Worm (Caenorhabditis elegans) whole organism, L2 larva: ENCODE measurements around the gene R74.7.
A peak's percentile ranks its signal among the peaks of the same experiment; 100 is the strongest.

Source experiments
- C34F6.9 ChIP-seq: fragments of 150-350 bp; optimal IDR thresholded peaks from 2 replicates; lab custom pipeline; 2014; ENCODE audit warnings: missing biosample characterization, missing genetic modification characterization
- R02D3.7 ChIP-seq: fragments of 150-350 bp; optimal IDR thresholded peaks from 2 replicates; lab custom pipeline; 2014; ENCODE audit warnings: missing biosample characterization, missing genetic modification characterization
- Y55F3AM.14 ChIP-seq: fragments of 200-800 bp; sonication (Bioruptor generic); optimal IDR thresholded peaks from 2 replicates; lab custom pipeline; 2018; ENCODE audit warnings: mild to moderate bottlenecking, missing genetic modification characterization, missing compliant biosample characterization
- ZK546.5 ChIP-seq: sonication (generic microtip); optimal IDR thresholded peaks from 2 replicates; lab custom pipeline; 2017; ENCODE audit warnings: missing biosample characterization, missing genetic modification characterization
- alr-1 ChIP-seq: fragments of 150-350 bp; optimal IDR thresholded peaks from 2 replicates; lab custom pipeline; 2014; ENCODE audit warnings: missing biosample characterization, missing genetic modification characterization
- aly-2 ChIP-seq: fragments of 150-350 bp; optimal IDR thresholded peaks from 2 replicates; lab custom pipeline; 2014; ENCODE audit warnings: missing biosample characterization, missing genetic modification characterization
- blmp-1 ChIP-seq: sonication (generic microtip); optimal IDR thresholded peaks from 2 replicates; lab custom pipeline; 2017; ENCODE audit warnings: missing genetic modification characterization, mild to moderate bottlenecking, missing compliant biosample characterization, antibody characterized with exemption, moderate library complexity; ENCODE audit not compliant: insufficient read depth
- ceh-16 ChIP-seq: fragments of 150-350 bp; optimal IDR thresholded peaks from 2 replicates; lab custom pipeline; 2014; ENCODE audit warnings: missing biosample characterization, missing genetic modification characterization
- ceh-82 ChIP-seq: fragments of 150-350 bp; optimal IDR thresholded peaks from 2 replicates; lab custom pipeline; 2014; ENCODE audit warnings: missing biosample characterization, missing genetic modification characterization
- dmd-4 ChIP-seq: sonication (generic microtip); optimal IDR thresholded peaks from 2 replicates; lab custom pipeline; 2017; ENCODE audit warnings: missing biosample characterization, missing genetic modification characterization
- egl-27 ChIP-seq: sonication (generic microtip); optimal IDR thresholded peaks from 3 replicates; lab custom pipeline; 2017; ENCODE audit warnings: missing biosample characterization, missing genetic modification reagents, missing genetic modification characterization
- elt-3 ChIP-seq: sonication (generic microtip); optimal IDR thresholded peaks from 2 replicates; lab custom pipeline; 2017; ENCODE audit warnings: missing biosample characterization, missing genetic modification characterization
- fos-1 ChIP-seq: fragments of 150-350 bp; optimal IDR thresholded peaks from 2 replicates; lab custom pipeline; 2014; ENCODE audit warnings: missing biosample characterization, missing genetic modification characterization
- gmeb-1 ChIP-seq: fragments of 150-350 bp; optimal IDR thresholded peaks from 2 replicates; lab custom pipeline; 2014; ENCODE audit warnings: missing biosample characterization, missing genetic modification characterization
- lin-11 ChIP-seq: fragments of 150-350 bp; sonication (generic microtip); optimal IDR thresholded peaks from 2 replicates; lab custom pipeline; 2014; ENCODE audit warnings: missing biosample characterization, missing genetic modification characterization, inconsistent platforms, mixed read lengths
- mab-5 ChIP-seq: fragments of 150-350 bp; optimal IDR thresholded peaks from 2 replicates; lab custom pipeline; 2014; ENCODE audit warnings: missing biosample characterization, missing genetic modification characterization
- mbf-1 ChIP-seq: sonication (generic microtip); optimal IDR thresholded peaks from 2 replicates; lab custom pipeline; 2017; ENCODE audit warnings: missing biosample characterization, missing genetic modification characterization
- mdl-1 ChIP-seq, 2 experiments: fragments of 150-350 bp in 1 of 2; sonication (generic microtip) in 1 of 2; optimal IDR thresholded peaks; 2 replicates each; lab custom pipeline; 2017; ENCODE audit warnings: missing biosample characterization in 2 of 2, missing genetic modification characterization in 2 of 2
- nhr-10 ChIP-seq: sonication (generic microtip); optimal IDR thresholded peaks from 2 replicates; lab custom pipeline; 2017; ENCODE audit warnings: missing biosample characterization, missing genetic modification characterization
- nhr-12 ChIP-seq: fragments of 150-350 bp; optimal IDR thresholded peaks from 2 replicates; lab custom pipeline; 2014; ENCODE audit warnings: missing biosample characterization, missing genetic modification characterization
- nhr-23 ChIP-seq: fragments of 150-350 bp; optimal IDR thresholded peaks from 2 replicates; lab custom pipeline; 2014; ENCODE audit warnings: missing biosample characterization, missing genetic modification reagents, missing genetic modification characterization
- nhr-237 ChIP-seq: fragments of 150-350 bp; optimal IDR thresholded peaks from 2 replicates; lab custom pipeline; 2014; ENCODE audit warnings: missing biosample characterization, missing genetic modification characterization
- nhr-25 ChIP-seq: fragments of 150-350 bp; sonication (generic microtip); optimal IDR thresholded peaks from 3 replicates; lab custom pipeline; 2014; ENCODE audit warnings: missing biosample characterization, missing genetic modification characterization
- nhr-6 ChIP-seq: fragments of 150-350 bp; optimal IDR thresholded peaks from 2 replicates; lab custom pipeline; 2014; ENCODE audit warnings: missing biosample characterization, missing genetic modification characterization
- nhr-77 ChIP-seq: fragments of 150-350 bp; optimal IDR thresholded peaks from 2 replicates; lab custom pipeline; 2014; ENCODE audit warnings: missing biosample characterization, missing genetic modification characterization
- sem-4 ChIP-seq: fragments of 150-350 bp; optimal IDR thresholded peaks from 2 replicates; lab custom pipeline; 2014; ENCODE audit warnings: missing biosample characterization, missing genetic modification reagents, missing genetic modification characterization
- skn-1 ChIP-seq: sonication (generic microtip); optimal IDR thresholded peaks from 2 replicates; lab custom pipeline; 2017; ENCODE audit warnings: missing biosample characterization, missing genetic modification characterization
- sma-3 ChIP-seq: sonication (generic microtip); optimal IDR thresholded peaks from 2 replicates; lab custom pipeline; 2016; ENCODE audit warnings: missing genetic modification reagents, missing genetic modification characterization, missing compliant biosample characterization
- sma-9 ChIP-seq, 2 experiments: fragments of 150-350 bp in 1 of 2; sonication (generic microtip) in 1 of 2; optimal IDR thresholded peaks; 2 replicates each; lab custom pipeline; 2014 to 2016; ENCODE audit warnings: missing genetic modification characterization in 2 of 2, mild to moderate bottlenecking in 1 of 2, missing biosample characterization in 1 of 2, missing compliant biosample characterization in 1 of 2, missing genetic modification reagents in 1 of 2, moderate library complexity in 1 of 2
- snpc-4 ChIP-seq: fragments of 150-350 bp; optimal IDR thresholded peaks from 2 replicates; lab custom pipeline; 2014; ENCODE audit warnings: missing biosample characterization, missing genetic modification characterization
- unc-39 ChIP-seq: fragments of 150-350 bp; optimal IDR thresholded peaks from 2 replicates; lab custom pipeline; 2014; ENCODE audit warnings: missing biosample characterization, missing genetic modification characterization
- unc-55 ChIP-seq: fragments of 150-350 bp; sonication (generic microtip); optimal IDR thresholded peaks from 3 replicates; lab custom pipeline; 2014; ENCODE audit warnings: missing biosample characterization, missing genetic modification reagents, missing genetic modification characterization
- ztf-1 ChIP-seq: fragments of 200-800 bp; sonication (Bioruptor generic); conservative IDR thresholded peaks from 2 replicates; pipeline ENCODE4 v1.3.6; 2022; ENCODE audit warnings: missing genetic modification characterization, missing compliant biosample characterization
- ztf-11 ChIP-seq: sonication (generic microtip); optimal IDR thresholded peaks from 2 replicates; lab custom pipeline; 2017; ENCODE audit warnings: missing biosample characterization, missing genetic modification characterization

The R74.7 gene

DNA sequence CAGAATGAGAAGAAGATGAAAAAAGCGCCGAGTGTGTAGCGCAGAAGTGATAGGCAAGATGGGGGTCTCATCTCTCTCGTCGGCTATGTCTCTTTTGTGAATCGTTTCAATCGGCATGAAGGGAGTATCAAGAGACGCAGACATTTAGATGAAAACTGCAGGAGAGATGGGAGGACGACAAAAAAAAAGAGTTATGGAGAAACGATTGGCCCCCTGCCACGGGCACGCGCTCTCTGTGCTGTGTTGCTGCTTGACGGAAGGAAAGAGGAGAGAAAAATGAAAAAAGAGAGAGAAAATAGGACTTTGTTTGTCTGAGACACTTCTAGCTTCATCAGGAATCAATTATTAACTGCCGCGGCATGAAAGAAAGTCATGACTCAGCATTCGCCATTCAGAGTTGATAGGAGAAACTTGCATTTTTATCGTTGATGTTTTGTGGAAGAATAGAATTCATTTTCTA lies 19.5 kb downstream of the R74.7 start (continued):
- TF ChIP-seq ztf-1 (GFP tag; lab: Robert Waterston, UW) (no peak), nhr-77 (tag; lab: Kevin White, UChicago) (no peak), unc-39 (tag; lab: Kevin White, UChicago) (no peak), nhr-10 (tag; lab: Kevin White, UChicago) (peak; percentile 20), unc-55 (peak; percentile 88), mbf-1 (tag; lab: Kevin White, UChicago) (no peak), sma-9 (GFP tag; optimal IDR thresholded peaks at IDR 0.05; lab: Kevin White, UChicago) (peak; percentile 83), sma-9 (tag; optimal IDR thresholded peaks at IDR 0.05; lab: Kevin White, UChicago) (no peak), ztf-11 (tag; lab: Kevin White, UChicago) (no peak), dmd-4 (no peak), sma-3 (GFP tag; lab: Kevin White, UChicago) (peak; percentile 52), nhr-6 (peak; percentile 53), lin-11 (tag; lab: Kevin White, UChicago) (peak; percentile 75), ceh-16 (tag; lab: Kevin White, UChicago) (no peak), blmp-1 (tag; lab: Kevin White, UChicago) (no peak), C34F6.9 (peak; percentile 96), aly-2 (tag; lab: Kevin White, UChicago) (no peak), alr-1 (tag; lab: Kevin White, UChicago) (no peak), nhr-23 (tag; lab: Kevin White, UChicago) (no peak), skn-1 (tag; lab: Kevin White, UChicago) (peak; percentile 28), nhr-237 (tag; lab: Kevin White, UChicago) (no peak), sem-4 (tag; lab: Kevin White, UChicago) (peak; percentile 82)

ce11 chrIII:4224722-4225121 lies 20.5 kb downstream of the R74.7 start:
- no peak for TF ChIP-seq skn-1 (tag; lab: Kevin White, UChicago)
- TF ChIP-seq nhr-12 (tag; lab: Kevin White, UChicago) = no peak
- no peak for TF ChIP-seq ztf-1 (GFP tag; lab: Robert Waterston, UW)
- TF ChIP-seq sem-4 (tag; lab: Kevin White, UChicago) = no peak
- no peak for TF ChIP-seq elt-3
- TF ChIP-seq mab-5 (tag; lab: Kevin White, UChicago) = no peak
- TF ChIP-seq unc-55 = no peak
- no peak for TF ChIP-seq alr-1 (tag; lab: Kevin White, UChicago)
- no peak for TF ChIP-seq egl-27
- TF ChIP-seq blmp-1 (tag; lab: Kevin White, UChicago) = no peak
- no peak for TF ChIP-seq R02D3.7 (tag; lab: Kevin White, UChicago)
- TF ChIP-seq fos-1 (tag; lab: Kevin White, UChicago) = no peak
- TF ChIP-seq ZK546.5 (tag; lab: Kevin White, UChicago) = no peak

DNA sequence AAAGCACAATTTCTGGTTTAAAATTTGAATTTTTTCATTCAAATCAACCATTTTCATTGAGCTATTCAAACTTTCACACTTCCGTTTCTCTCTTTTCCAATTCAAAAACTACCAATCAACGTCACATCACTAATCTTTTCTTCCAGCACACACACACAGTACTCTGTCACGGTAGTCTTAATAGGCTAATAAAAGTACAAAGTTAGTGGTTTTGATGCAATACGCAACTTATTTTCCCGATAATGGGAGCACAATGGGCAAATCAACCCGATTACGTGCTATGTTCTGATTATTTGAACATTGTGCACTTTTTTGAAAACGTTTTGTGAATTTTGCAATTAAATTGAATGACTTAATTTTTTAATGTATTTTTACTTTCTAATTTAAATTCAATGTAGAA lies 23.1 kb downstream of the R74.7 start:
- no peak for TF ChIP-seq ceh-82 (tag; lab: Kevin White, UChicago)
- no peak for TF ChIP-seq snpc-4 (tag; lab: Kevin White, UChicago)
- TF ChIP-seq ZK546.5 (tag; lab: Kevin White, UChicago) = no peak
- no peak for TF ChIP-seq aly-2 (tag; lab: Kevin White, UChicago)
- TF ChIP-seq fos-1 (tag; lab: Kevin White, UChicago) = peak; percentile 80
- TF ChIP-seq, all 48 proteins: peak for 1

DNA sequence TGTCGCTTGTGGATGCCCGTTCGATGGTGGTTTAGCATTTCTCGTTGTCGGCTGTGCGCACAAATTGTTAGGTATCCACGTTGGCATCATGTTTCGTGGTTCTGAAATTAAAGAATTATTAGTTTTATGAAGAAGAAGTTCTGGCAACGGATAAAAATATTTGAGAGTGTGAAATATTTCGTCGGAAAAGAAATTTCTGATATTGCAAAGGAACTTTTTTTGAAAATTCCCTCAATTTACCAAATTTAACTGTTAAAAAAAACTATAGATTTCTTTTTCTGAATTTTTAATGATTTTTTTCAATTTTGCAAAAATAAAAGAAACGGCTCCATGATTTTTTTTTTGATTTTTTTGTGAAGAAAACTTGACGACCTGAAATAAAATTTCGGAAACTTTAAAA lies 23.8 kb downstream of the R74.7 start, which contains the start of gene mpk-1:
mpk-1 (minus strand) TSS at position 101 of the 400 bp plus-strand sequence.
- TF ChIP-seq unc-39 (tag; lab: Kevin White, UChicago) = no peak
- no peak for TF ChIP-seq fos-1 (tag; lab: Kevin White, UChicago)
- no peak for TF ChIP-seq alr-1 (tag; lab: Kevin White, UChicago)
- TF ChIP-seq mdl-1 (tag; optimal IDR thresholded peaks at IDR 0.05; lab: Kevin White, UChicago) = no peak
- no peak for TF ChIP-seq elt-3
- no peak for TF ChIP-seq ztf-1 (GFP tag; lab: Robert Waterston, UW)
- no peak for TF ChIP-seq mab-5 (tag; lab: Kevin White, UChicago)
- TF ChIP-seq R02D3.7 (tag; lab: Kevin White, UChicago) = no peak
- TF ChIP-seq skn-1 (tag; lab: Kevin White, UChicago) = no peak
- no peak for TF ChIP-seq gmeb-1 (tag; lab: Kevin White, UChicago)
- TF ChIP-seq dmd-4 = no peak
- no peak for TF ChIP-seq sem-4 (tag; lab: Kevin White, UChicago)
- TF ChIP-seq nhr-25 (tag; lab: Kevin White, UChicago) = no peak
- TF ChIP-seq nhr-77 (tag; lab: Kevin White, UChicago) = no peak
- TF ChIP-seq Y55F3AM.14 = no peak
- no peak for TF ChIP-seq ceh-82 (tag; lab: Kevin White, UChicago)
- TF ChIP-seq, all 48 proteins: peak for 0
